Worm (Caenorhabditis elegans): Measurements from ENCODE around the gene smk-1.

DNA sequence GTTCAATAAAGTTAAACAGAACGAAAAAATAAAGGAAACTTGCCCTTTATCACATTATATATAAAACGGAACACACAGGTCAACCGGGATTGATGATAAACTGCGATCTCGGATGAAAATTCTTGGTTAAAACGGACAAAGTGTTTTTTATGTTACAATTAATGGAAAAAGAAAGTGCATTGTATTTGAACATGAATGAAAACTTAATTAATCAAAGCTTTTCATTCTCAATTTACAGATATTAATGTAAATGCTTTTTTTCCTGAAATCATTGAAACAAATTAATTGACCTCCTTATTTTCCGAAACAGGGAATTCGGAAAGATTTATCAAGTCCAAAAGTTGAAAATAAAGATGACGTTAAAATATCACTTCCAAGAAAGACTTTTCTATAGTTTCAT lies 6.2 kb upstream of the smk-1 start, which contains the start of gene F41E6.8:
- TF ChIP-seq lin-13 (tag; optimal IDR thresholded peaks at IDR 0.05) (no peak), snpc-4 (tag; optimal IDR thresholded peaks at IDR 0.05) (no peak)

All from whole organism, mixed stage, embryonic.